Worm (Caenorhabditis elegans) whole organism, late embryonic: ENCODE results near the gene B0218.7.

ENCODE experiments used
- ceh-24 ChIP-seq: sonication (generic microtip); optimal IDR thresholded peaks from 2 replicates; lab custom pipeline; 2016; ENCODE audit warnings: mild to moderate bottlenecking, missing genetic modification characterization, missing compliant biosample characterization
- hlh-30 ChIP-seq: sonication (generic microtip); optimal IDR thresholded peaks from 2 replicates; lab custom pipeline; 2017; ENCODE audit warnings: antibody characterized with exemption, missing genetic modification characterization, missing compliant biosample characterization; ENCODE audit not compliant: insufficient read depth
- odd-2 ChIP-seq: sonication (generic microtip); optimal IDR thresholded peaks from 2 replicates; lab custom pipeline; 2017; ENCODE audit warnings: antibody characterized with exemption, mild to moderate bottlenecking, missing genetic modification characterization, missing compliant biosample characterization
- unc-42 ChIP-seq: sonication (generic microtip); optimal IDR thresholded peaks from 2 replicates; lab custom pipeline; 2016; ENCODE audit warnings: missing genotype, missing genetic modification characterization, missing compliant biosample characterization

DNA sequence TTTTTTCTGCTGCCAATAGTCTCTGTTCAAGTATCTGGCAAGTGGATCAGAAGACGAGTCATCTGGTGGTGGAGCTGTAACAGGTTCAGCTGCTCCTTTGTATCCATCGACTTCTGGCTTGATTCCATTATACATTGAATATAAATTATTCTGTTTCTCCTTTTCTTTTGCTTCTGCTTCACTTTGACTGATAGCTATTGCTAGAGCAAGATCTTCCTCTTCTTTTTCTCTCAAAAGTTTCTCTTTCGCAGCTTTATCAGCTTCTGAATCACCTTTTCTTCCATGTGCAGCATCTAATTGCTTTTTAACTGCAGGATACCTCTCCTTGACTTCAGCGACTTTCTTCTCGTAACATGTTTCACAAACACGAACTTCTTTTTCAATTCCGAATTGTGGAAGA lies 37.7 kb upstream of the B0218.7 start:
- TF ChIP-seq hlh-30 (tag; lab: Kevin White, UChicago): no peak
- no peak for TF ChIP-seq odd-2 (tag; lab: Kevin White, UChicago)
- no peak for TF ChIP-seq unc-42 (tag; lab: Kevin White, UChicago)
- TF ChIP-seq ceh-24 (tag; lab: Kevin White, UChicago): no peak
